Worm (Caenorhabditis elegans) whole organism, late embryonic: ENCODE measurements around the gene srh-133.
"Not testable (repeated sequence)": the region's sequence is repeated elsewhere in the genome, so short reads cannot be mapped to it uniquely, and the experiment has no call there.

Experiments
- C08G9.2 ChIP-seq: sonication (generic microtip); optimal IDR thresholded peaks from 2 replicates; lab custom pipeline; 2016; ENCODE audit warnings: mild to moderate bottlenecking, missing genetic modification characterization, moderate library complexity, missing compliant biosample characterization
- Y22D7AL.16 ChIP-seq: sonication (generic microtip); optimal IDR thresholded peaks from 2 replicates; lab custom pipeline; 2016; ENCODE audit warnings: missing genetic modification characterization, missing compliant biosample characterization
- ama-1 ChIP-seq: fragments of 150-350 bp; optimal IDR thresholded peaks from 2 replicates; lab custom pipeline; 2014
- ceh-14 ChIP-seq: sonication (generic microtip); optimal IDR thresholded peaks from 2 replicates; lab custom pipeline; 2016; ENCODE audit warnings: missing genotype, missing genetic modification characterization, missing compliant biosample characterization
- ceh-19 ChIP-seq: fragments of 200-800 bp; sonication (Bioruptor generic); optimal IDR thresholded peaks from 2 replicates; lab custom pipeline; 2018; ENCODE audit warnings: mild to moderate bottlenecking, missing genetic modification characterization, missing compliant biosample characterization
- ceh-2 ChIP-seq: sonication (generic microtip); optimal IDR thresholded peaks from 2 replicates; lab custom pipeline; 2016; ENCODE audit warnings: missing genotype, missing genetic modification characterization, missing compliant biosample characterization
- ceh-22 ChIP-seq: sonication (generic microtip); optimal IDR thresholded peaks from 2 replicates; lab custom pipeline; 2017; ENCODE audit warnings: missing biosample characterization, missing genetic modification characterization
- ceh-34 ChIP-seq: sonication (generic microtip); optimal IDR thresholded peaks from 2 replicates; lab custom pipeline; 2016; ENCODE audit warnings: mild to moderate bottlenecking, missing genetic modification characterization, missing compliant biosample characterization
- ceh-45 ChIP-seq: fragments of 200-800 bp; sonication (Bioruptor generic); IDR thresholded peaks from 2 replicates; pipeline ENCODE4 v1.3.6; 2022; ENCODE audit warnings: missing genetic modification reagents, missing genetic modification characterization, missing compliant biosample characterization
- ceh-48 ChIP-seq: sonication (generic microtip); optimal IDR thresholded peaks from 2 replicates; lab custom pipeline; 2016; ENCODE audit warnings: missing genetic modification characterization, inconsistent platforms, missing compliant biosample characterization
- ceh-6 ChIP-seq: fragments of 200-800 bp; sonication (Bioruptor generic); optimal IDR thresholded peaks from 2 replicates; lab custom pipeline; 2018; ENCODE audit warnings: mild to moderate bottlenecking, missing genetic modification characterization, missing compliant biosample characterization
- che-1 ChIP-seq: sonication (generic microtip); optimal IDR thresholded peaks from 2 replicates; lab custom pipeline; 2016; ENCODE audit warnings: mild to moderate bottlenecking, missing genetic modification characterization, missing compliant biosample characterization
- dve-1 ChIP-seq: sonication (generic microtip); optimal IDR thresholded peaks from 2 replicates; lab custom pipeline; 2017; ENCODE audit warnings: antibody characterized with exemption, mild to moderate bottlenecking, missing genetic modification characterization, missing compliant biosample characterization
- elt-2 ChIP-seq: sonication (generic microtip); optimal IDR thresholded peaks from 2 replicates; lab custom pipeline; 2016; ENCODE audit warnings: missing genetic modification reagents, missing genetic modification characterization, missing compliant biosample characterization
- ets-4 ChIP-seq: sonication (generic microtip); optimal IDR thresholded peaks from 2 replicates; lab custom pipeline; 2016; ENCODE audit warnings: missing genetic modification characterization, missing compliant biosample characterization
- fax-1 ChIP-seq: sonication (generic microtip); optimal IDR thresholded peaks from 2 replicates; lab custom pipeline; 2016; ENCODE audit warnings: missing genotype, missing genetic modification characterization, missing compliant biosample characterization
- fkh-10 ChIP-seq: fragments of 150-350 bp; optimal IDR thresholded peaks from 2 replicates; lab custom pipeline; 2014; ENCODE audit warnings: missing biosample characterization, missing genetic modification reagents, missing genetic modification characterization
- fkh-6 ChIP-seq: sonication (generic microtip); optimal IDR thresholded peaks from 2 replicates; lab custom pipeline; 2016; ENCODE audit warnings: missing genetic modification characterization, missing compliant biosample characterization
- hlh-15 ChIP-seq: sonication (generic microtip); optimal IDR thresholded peaks from 2 replicates; lab custom pipeline; 2016; ENCODE audit warnings: missing genetic modification characterization, missing compliant biosample characterization
- lim-6 ChIP-seq: sonication (generic microtip); optimal IDR thresholded peaks from 2 replicates; lab custom pipeline; 2016; ENCODE audit warnings: missing genetic modification characterization, missing compliant biosample characterization
- lin-11 ChIP-seq: fragments of 200-800 bp; sonication (Bioruptor generic); optimal IDR thresholded peaks from 2 replicates; lab custom pipeline; 2018; ENCODE audit warnings: mild to moderate bottlenecking, missing genetic modification characterization, missing compliant biosample characterization
- madf-2 ChIP-seq: sonication (generic microtip); optimal IDR thresholded peaks from 2 replicates; lab custom pipeline; 2017; ENCODE audit warnings: missing genetic modification characterization, missing compliant biosample characterization
- mec-3 ChIP-seq: sonication (generic microtip); optimal IDR thresholded peaks from 2 replicates; lab custom pipeline; 2016; ENCODE audit warnings: borderline replicate concordance, missing genetic modification characterization, missing compliant biosample characterization
- pag-3 ChIP-seq: sonication (generic microtip); optimal IDR thresholded peaks from 2 replicates; lab custom pipeline; 2016; ENCODE audit warnings: missing compliant biosample characterization, missing genetic modification characterization, borderline replicate concordance
- pat-9 ChIP-seq: fragments of 200-800 bp; sonication (Bioruptor generic); optimal IDR thresholded peaks from 2 replicates; lab custom pipeline; 2018; ENCODE audit warnings: mild to moderate bottlenecking, missing genetic modification characterization, moderate library complexity, missing compliant biosample characterization
- pax-1 ChIP-seq: fragments of 150-350 bp; optimal IDR thresholded peaks from 2 replicates; lab custom pipeline; 2014; ENCODE audit warnings: missing biosample characterization, missing genetic modification characterization
- pha-2 ChIP-seq: sonication (generic microtip); optimal IDR thresholded peaks from 2 replicates; lab custom pipeline; 2017; ENCODE audit warnings: mild to moderate bottlenecking, missing genetic modification characterization, missing compliant biosample characterization
- pha-4 ChIP-seq: fragments of 150-350 bp; optimal IDR thresholded peaks from 2 replicates; lab custom pipeline; 2018; ENCODE audit warnings: missing biosample characterization, missing genetic modification reagents, missing genetic modification characterization
- ref-2 ChIP-seq: sonication (generic microtip); optimal IDR thresholded peaks from 2 replicates; lab custom pipeline; 2016; ENCODE audit warnings: missing genetic modification characterization, missing compliant biosample characterization
- rnt-1 ChIP-seq: sonication (generic microtip); optimal IDR thresholded peaks from 2 replicates; lab custom pipeline; 2016; ENCODE audit warnings: missing genetic modification characterization, missing compliant biosample characterization
- sox-2 ChIP-seq: fragments of 200-800 bp; sonication (Bioruptor generic); IDR thresholded peaks from 2 replicates; pipeline ENCODE4 v1.3.6; 2022; ENCODE audit warnings: missing genetic modification reagents, missing genetic modification characterization, missing compliant biosample characterization
- unc-55 ChIP-seq: sonication (generic microtip); optimal IDR thresholded peaks from 2 replicates; lab custom pipeline; 2017; ENCODE audit warnings: missing biosample characterization, missing genetic modification reagents, missing genetic modification characterization
- unc-86 ChIP-seq: sonication (generic microtip); optimal IDR thresholded peaks from 2 replicates; lab custom pipeline; 2016; ENCODE audit warnings: missing genetic modification characterization, missing compliant biosample characterization
- zip-5 ChIP-seq: sonication (generic microtip); optimal IDR thresholded peaks from 2 replicates; lab custom pipeline; 2016; ENCODE audit warnings: missing genetic modification characterization, missing compliant biosample characterization
- ztf-16 ChIP-seq: sonication (generic microtip); optimal IDR thresholded peaks from 2 replicates; lab custom pipeline; 2017; ENCODE audit warnings: missing genetic modification characterization, missing compliant biosample characterization

srh-133 gene

DNA sequence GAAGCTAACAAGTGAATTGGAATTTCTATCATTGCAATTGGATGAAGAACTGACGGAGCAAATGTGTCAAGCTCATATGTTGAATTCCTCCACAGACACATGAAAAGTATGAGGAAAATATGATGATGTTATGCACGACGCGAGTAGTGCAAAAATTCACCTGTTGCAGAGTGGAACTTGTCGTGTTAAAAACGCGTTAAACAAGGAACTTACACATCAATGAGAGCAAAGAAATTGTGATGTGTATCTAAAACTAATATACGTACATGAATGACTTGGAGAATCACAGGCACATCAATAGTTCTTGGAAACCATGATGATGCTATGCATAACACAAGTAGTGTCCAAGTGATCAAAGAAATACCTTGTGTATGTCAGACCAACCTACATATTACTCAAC lies 3.2 kb upstream of the srh-133 start, which contains the start of gene srh-134:
srh-134 (minus strand) TSS at position 101 of the 400 bp plus-strand sequence.
- TF ChIP-seq lim-6 (tag; lab: Kevin White, UChicago) = no peak
- no peak for TF ChIP-seq mec-3 (tag; lab: Kevin White, UChicago)
- no peak for TF ChIP-seq pha-2
- no peak for TF ChIP-seq C08G9.2 (tag; lab: Kevin White, UChicago)
- no peak for TF ChIP-seq pat-9 (tag; lab: Kevin White, UChicago)
- no peak for TF ChIP-seq rnt-1 (tag; lab: Kevin White, UChicago)
- no peak for TF ChIP-seq pha-4

- TF ChIP-seq dve-1, madf-2, fax-1 (tag; lab: Kevin White, UChicago): not testable (repeated sequence)
Observed at ce11 chrV:18010737-18011136, 3.3 kb downstream of the srh-133 start, which contains the start of gene Y59A8B.26. Gene Y59A8B.26, minus strand, starts transcription at chrV:18010837.

ce11 chrV:18008680-18009079 lies 5.3 kb downstream of the srh-133 start:
- no peak for TF ChIP-seq ref-2 (tag; lab: Kevin White, UChicago)
- no peak for TF ChIP-seq hlh-15 (tag; lab: Kevin White, UChicago)
- no peak for TF ChIP-seq elt-2 (tag; lab: Kevin White, UChicago)
- TF ChIP-seq zip-5 (tag; lab: Kevin White, UChicago) = no peak
- no peak for TF ChIP-seq ceh-22 (tag; lab: Kevin White, UChicago)
- no peak for TF ChIP-seq sox-2 (GFP tag; lab: Robert Waterston, UW)

DNA sequence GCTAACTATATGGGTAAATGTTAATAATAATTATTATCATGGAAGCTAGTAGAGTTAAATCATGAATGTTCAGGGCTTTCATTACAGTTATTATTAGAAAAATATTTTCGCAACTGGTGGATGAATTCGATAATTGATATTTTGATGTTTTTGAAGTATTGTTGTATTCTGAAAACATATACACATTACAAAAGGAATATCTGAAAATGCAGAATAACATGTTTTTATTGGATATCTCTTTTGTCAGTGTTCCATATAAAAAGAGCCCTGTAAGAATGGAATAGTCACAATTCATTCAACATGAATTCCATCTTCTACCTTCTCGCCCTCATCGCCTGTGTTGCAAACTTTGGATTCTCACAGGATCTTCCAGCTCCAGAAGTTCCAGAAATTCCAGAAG lies 7.1 kb downstream of the srh-133 start, which contains the start of gene Y59A8B.19:
Y59A8B.19 (plus strand) TSS at position 301 of the 400 bp plus-strand sequence.
- not testable (repeated sequence) for TF ChIP-seq unc-86, ceh-2, Y22D7AL.16 (tag; lab: Kevin White, UChicago)

DNA sequence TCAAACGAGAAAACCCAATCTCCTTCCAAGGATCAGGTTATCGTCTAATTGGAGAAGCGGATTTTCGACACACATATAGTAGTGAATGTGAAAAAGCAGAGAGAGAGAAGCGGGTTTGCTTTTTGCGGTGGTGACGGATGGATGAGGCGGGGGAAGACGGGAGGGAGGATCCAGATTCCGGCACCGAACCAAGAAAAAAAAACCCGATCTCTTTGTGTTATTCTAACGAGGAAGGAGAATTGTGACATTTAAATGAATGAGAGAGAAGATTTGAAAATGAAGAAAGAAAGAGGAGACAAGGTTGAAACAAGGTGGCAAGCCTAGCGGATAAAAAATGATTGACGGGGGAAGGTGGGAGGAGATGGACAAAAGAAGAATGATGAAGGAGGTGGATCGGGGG lies 10.1 kb downstream of the srh-133 start:
- TF ChIP-seq ceh-34 (tag; lab: Kevin White, UChicago) (no peak), ceh-48 (tag; lab: Kevin White, UChicago) (no peak), ceh-14 (no peak), ref-2 (tag; lab: Kevin White, UChicago) (peak; percentile 4), ceh-6 (no peak), ets-4 (tag; lab: Kevin White, UChicago) (no peak), rnt-1 (tag; lab: Kevin White, UChicago) (no peak), ama-1 (no peak), ceh-19 (GFP tag; lab: Kevin White, UChicago) (no peak)

DNA sequence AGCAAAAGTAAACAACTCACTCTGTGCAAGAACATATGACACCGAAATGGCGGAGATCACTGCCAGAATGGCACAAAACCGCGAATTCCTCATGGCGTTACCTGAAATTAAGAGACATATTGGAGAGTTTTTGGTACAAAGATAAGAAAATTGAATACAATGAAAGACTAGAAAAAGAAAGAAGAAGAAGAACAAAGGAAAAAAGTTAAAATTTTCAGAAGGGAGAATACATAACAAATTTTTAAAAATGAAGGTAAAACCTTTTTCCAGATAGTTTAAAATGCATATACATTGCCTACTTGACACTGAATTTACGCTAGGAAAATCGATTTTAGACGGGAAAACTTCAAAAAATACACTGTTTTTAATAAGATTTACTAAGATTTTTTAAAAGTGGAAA lies 12.7 kb downstream of the srh-133 start, which contains the start of gene lon-8:
lon-8 (minus strand) TSS at position 101 of the 400 bp plus-strand sequence.
- no peak for TF ChIP-seq pax-1 (tag; lab: Kevin White, UChicago)
- no peak for TF ChIP-seq fkh-10 (GFP tag; lab: Kevin White, UChicago)
- TF ChIP-seq pha-2 = no peak
- no peak for TF ChIP-seq fax-1 (tag; lab: Kevin White, UChicago)
- no peak for TF ChIP-seq pag-3 (tag; lab: Kevin White, UChicago)
- no peak for TF ChIP-seq lin-11 (tag; lab: Kevin White, UChicago)
- no peak for TF ChIP-seq ztf-16 (tag; lab: Kevin White, UChicago)
- TF ChIP-seq unc-55 = no peak
- TF ChIP-seq che-1 (tag; lab: Kevin White, UChicago) = no peak
- TF ChIP-seq ceh-45 (GFP tag; lab: Robert Waterston, UW) = no peak
- TF ChIP-seq fkh-6 (tag; lab: Kevin White, UChicago) = no peak
- TF ChIP-seq ceh-2 (tag; lab: Kevin White, UChicago) = no peak
- no peak for TF ChIP-seq rnt-1 (tag; lab: Kevin White, UChicago)
- TF ChIP-seq ceh-22 (tag; lab: Kevin White, UChicago) = no peak
- no peak for TF ChIP-seq hlh-15 (tag; lab: Kevin White, UChicago)
